Worm (Caenorhabditis elegans) whole organism, L2 larva: Measurements from ENCODE around the gene tbx-8.

Source experiments
- ZK546.5 ChIP-seq: sonication (generic microtip); optimal IDR thresholded peaks from 2 replicates; lab custom pipeline; 2017; ENCODE audit warnings: missing biosample characterization, missing genetic modification characterization
- aly-2 ChIP-seq: fragments of 150-350 bp; optimal IDR thresholded peaks from 2 replicates; lab custom pipeline; 2014; ENCODE audit warnings: missing biosample characterization, missing genetic modification characterization
- ama-1 ChIP-seq: fragments of 150-350 bp; optimal IDR thresholded peaks from 2 replicates; lab custom pipeline; 2018; ENCODE audit warnings: inconsistent platforms
- blmp-1 ChIP-seq: sonication (generic microtip); optimal IDR thresholded peaks from 2 replicates; lab custom pipeline; 2017; ENCODE audit warnings: missing genetic modification characterization, mild to moderate bottlenecking, missing compliant biosample characterization, antibody characterized with exemption, moderate library complexity; ENCODE audit not compliant: insufficient read depth
- crh-2 ChIP-seq: sonication (generic microtip); optimal IDR thresholded peaks from 2 replicates; lab custom pipeline; 2017; ENCODE audit warnings: missing biosample characterization, missing genetic modification characterization
- lin-39 ChIP-seq: fragments of 150-350 bp; optimal IDR thresholded peaks from 2 replicates; lab custom pipeline; 2014; ENCODE audit warnings: missing biosample characterization, missing genetic modification reagents, missing genetic modification characterization
- mdl-1 ChIP-seq, 2 experiments: fragments of 150-350 bp in 1 of 2; sonication (generic microtip) in 1 of 2; optimal IDR thresholded peaks; 2 replicates each; lab custom pipeline; 2017; ENCODE audit warnings: missing biosample characterization in 2 of 2, missing genetic modification characterization in 2 of 2
- nhr-10 ChIP-seq: sonication (generic microtip); optimal IDR thresholded peaks from 2 replicates; lab custom pipeline; 2017; ENCODE audit warnings: missing biosample characterization, missing genetic modification characterization
- nhr-11 ChIP-seq: fragments of 150-350 bp; optimal IDR thresholded peaks from 2 replicates; lab custom pipeline; 2014; ENCODE audit warnings: missing biosample characterization, missing genetic modification characterization
- peb-1 ChIP-seq: fragments of 150-350 bp; optimal IDR thresholded peaks from 2 replicates; lab custom pipeline; 2014; ENCODE audit warnings: missing biosample characterization, missing genetic modification characterization
- unc-62 ChIP-seq: fragments of 150-350 bp; optimal IDR thresholded peaks from 2 replicates; lab custom pipeline; 2014; ENCODE audit warnings: missing biosample characterization, missing genetic modification reagents, missing genetic modification characterization
- ztf-11 ChIP-seq: sonication (generic microtip); optimal IDR thresholded peaks from 2 replicates; lab custom pipeline; 2017; ENCODE audit warnings: missing biosample characterization, missing genetic modification characterization

DNA sequence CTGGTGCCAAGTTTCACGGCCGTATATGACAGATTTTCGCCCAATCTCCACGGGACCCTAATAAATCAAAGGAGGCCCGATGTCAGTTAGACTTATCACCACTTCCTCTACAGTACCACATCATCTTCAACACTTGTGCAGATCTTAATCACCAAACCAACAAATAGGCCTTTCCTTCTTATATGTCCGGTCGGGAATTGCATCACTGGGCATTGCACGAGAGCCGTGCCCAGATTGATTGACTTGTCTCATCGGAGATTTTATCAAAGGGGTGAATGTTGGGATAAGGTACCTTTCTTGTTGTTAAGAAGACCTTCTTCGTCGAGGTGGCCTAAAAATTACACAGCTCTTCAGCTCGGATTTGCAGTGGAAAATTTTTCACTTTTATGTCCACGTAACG lies 2.4 kb upstream of the tbx-8 start:
- TF ChIP-seq aly-2 (tag; lab: Kevin White, UChicago), result no peak
- no peak for TF ChIP-seq ZK546.5 (tag; lab: Kevin White, UChicago)
- no peak for TF ChIP-seq nhr-10 (tag; lab: Kevin White, UChicago)
- no peak for TF ChIP-seq mdl-1 (tag; optimal IDR thresholded peaks at IDR 0.05; lab: Kevin White, UChicago)
- no peak for TF ChIP-seq ama-1
- no peak for TF ChIP-seq blmp-1
- no peak for TF ChIP-seq lin-39 (tag; lab: Kevin White, UChicago)
- TF ChIP-seq unc-62 (GFP tag; lab: Kevin White, UChicago), result no peak
- no peak for TF ChIP-seq ztf-11 (tag; lab: Kevin White, UChicago)
- TF ChIP-seq nhr-11 (tag; lab: Kevin White, UChicago), result no peak
- no peak for TF ChIP-seq peb-1 (tag; lab: Kevin White, UChicago)
- no peak for TF ChIP-seq crh-2
